Worm (Caenorhabditis elegans) whole organism, L4/young adult: ENCODE measurements around the gene T13C5.10.

Source experiments
- W03F9.2 ChIP-seq: fragments of 150-350 bp; optimal IDR thresholded peaks from 2 replicates; lab custom pipeline; 2014; ENCODE audit warnings: missing biosample characterization, missing genetic modification characterization
- him-1 ChIP-seq: sonication (generic microtip); optimal IDR thresholded peaks from 2 replicates; lab custom pipeline; 2016; ENCODE audit warnings: missing genotype, missing genetic modification reagents, missing genetic modification characterization, missing compliant biosample characterization

ce11 chrX:6224841-6225240 is 36.9 kb downstream of the T13C5.10 start:
- no peak for TF ChIP-seq W03F9.2
- no peak for TF ChIP-seq him-1 (tag; lab: Kevin White, UChicago)
